Worm (Caenorhabditis elegans): ENCODE measurements around the gene C49F5.5.
A peak's percentile ranks its signal among the peaks of the same experiment; 100 is the strongest.

DNA sequence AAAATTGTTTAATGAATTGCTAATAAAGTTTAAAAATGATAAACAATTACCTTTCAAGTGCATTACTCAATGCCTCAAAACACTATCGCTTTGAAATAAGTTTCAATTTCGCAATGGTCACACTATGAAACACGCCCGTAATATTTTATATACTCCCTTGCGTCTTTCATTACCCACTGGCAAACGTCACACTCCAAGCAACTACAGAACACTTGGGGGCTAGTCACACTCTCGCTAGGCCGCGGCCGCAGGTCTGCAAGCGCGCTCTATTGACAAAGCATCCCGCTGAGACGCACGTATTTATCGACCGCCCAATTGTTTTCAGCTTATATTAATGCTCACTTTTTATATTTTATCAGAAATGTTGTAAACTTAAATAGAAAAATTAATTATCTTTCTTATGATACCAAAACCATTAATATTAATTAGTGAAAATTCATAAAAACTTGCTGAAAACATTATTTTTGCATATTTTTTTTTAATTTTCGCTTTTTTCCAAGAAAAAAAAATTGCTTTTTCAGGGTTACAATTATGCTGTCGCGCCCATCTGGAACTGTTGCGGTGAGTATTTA, 32.0 kb downstream of the C49F5.5 start, which contains the start of the genes nmat-1 and ucr-2.1:
- TF ChIP-seq unc-62 (GFP tag; optimal IDR thresholded peaks at IDR 0.05) (no peak), lir-3 (tag; optimal IDR thresholded peaks at IDR 0.05; ENCODE audit: poor library complexity) (peak; percentile 78), elt-3 (tag; optimal IDR thresholded peaks at IDR 0.05) (peak in 3 of 6 experiments; percentile 24 to 79 (median 40)), lin-13 (GFP tag; optimal IDR thresholded peaks at IDR 0.05) (peak; percentile 56), zag-1 (tag; optimal IDR thresholded peaks at IDR 0.05) (no peak), fkh-4 (tag; optimal IDR thresholded peaks at IDR 0.05; ENCODE audit: borderline replicate concordance) (no peak), aly-2 (tag; optimal IDR thresholded peaks at IDR 0.05) (no peak), C34B4.2 (tag; optimal IDR thresholded peaks at IDR 0.05) (no peak)

Measured in whole organism, L1 larva.